Fruit fly (Drosophila melanogaster) whole organism, embryonic: Measurements from ENCODE around the gene SMC6.

Experiments
- CG12299 ChIP-seq: fragments of 200-800 bp; sonication (Bioruptor generic); optimal IDR thresholded peaks from 2 replicates; lab custom pipeline; 2018; ENCODE audit warnings: missing biosample characterization, mild to moderate bottlenecking, missing genetic modification characterization
- CG15514 ChIP-seq: fragments of 200-800 bp; sonication (Bioruptor generic); optimal IDR thresholded peaks from 3 replicates; lab custom pipeline; 2017; ENCODE audit warnings: missing biosample characterization, missing genetic modification characterization, mild to moderate bottlenecking, moderate library complexity, missing genetic modification reagents
- CG1603 ChIP-seq: fragments of 200-800 bp; sonication (Bioruptor generic); optimal IDR thresholded peaks from 2 replicates; lab custom pipeline; 2019; ENCODE audit warnings: missing biosample characterization, mild to moderate bottlenecking, missing genetic modification characterization, moderate library complexity
- CG17361 ChIP-seq: fragments of 200-800 bp; sonication (Bioruptor generic); IDR thresholded peaks from 3 replicates; pipeline ENCODE4 v1.3.6; 2022; ENCODE audit warnings: missing biosample characterization, missing genetic modification characterization
- CG18619 ChIP-seq: fragments of 200-800 bp; sonication (Bioruptor generic); optimal IDR thresholded peaks from 3 replicates; lab custom pipeline; 2017; ENCODE audit warnings: missing biosample characterization, mild to moderate bottlenecking, missing genetic modification characterization
- CG30431 ChIP-seq: fragments of 200-800 bp; sonication (Bioruptor generic); optimal IDR thresholded peaks from 2 replicates; lab custom pipeline; 2017; ENCODE audit warnings: missing biosample characterization, missing genetic modification characterization
- CG32772 ChIP-seq: fragments of 200-800 bp; sonication (Bioruptor generic); IDR thresholded peaks from 2 replicates; pipeline ENCODE4 v1.3.6; 2022; ENCODE audit warnings: missing biosample characterization, missing genetic modification characterization
- CG34376 ChIP-seq: fragments of 200-800 bp; sonication (Bioruptor generic); optimal IDR thresholded peaks from 2 replicates; lab custom pipeline; 2018; ENCODE audit warnings: missing biosample characterization, mild to moderate bottlenecking, missing genetic modification characterization
- CG4328 ChIP-seq: fragments of 200-800 bp; sonication (Bioruptor generic); optimal IDR thresholded peaks from 3 replicates; lab custom pipeline; 2017; ENCODE audit warnings: missing biosample characterization, missing genetic modification reagents, missing genetic modification characterization
- CG4730 ChIP-seq: fragments of 200-800 bp; sonication (Bioruptor generic); IDR thresholded peaks from 2 replicates; pipeline ENCODE4 v1.3.6; 2022; ENCODE audit warnings: missing biosample characterization, missing genetic modification characterization
- CG5180 ChIP-seq: fragments of 200-800 bp; sonication (Bioruptor generic); optimal IDR thresholded peaks from 3 replicates; lab custom pipeline; 2017; ENCODE audit warnings: missing biosample characterization, missing genetic modification characterization, mild to moderate bottlenecking, moderate library complexity, missing genetic modification reagents
- CG6765 ChIP-seq: fragments of 200-800 bp; sonication (Bioruptor generic); optimal IDR thresholded peaks from 3 replicates; lab custom pipeline; 2017; ENCODE audit warnings: missing biosample characterization, mild to moderate bottlenecking, missing genetic modification characterization
- CG7839 ChIP-seq: fragments of 200-800 bp; sonication (Bioruptor generic); optimal IDR thresholded peaks from 3 replicates; lab custom pipeline; 2018; ENCODE audit warnings: missing biosample characterization, mild to moderate bottlenecking, missing genetic modification characterization, moderate library complexity
- CG7963 ChIP-seq: fragments of 200-800 bp; sonication (Bioruptor generic); IDR thresholded peaks from 3 replicates; pipeline ENCODE4 v1.3.6; 2022; ENCODE audit warnings: missing biosample characterization, missing genetic modification characterization; ENCODE audit not compliant: partially characterized antibody
- CG8388 ChIP-seq: fragments of 200-800 bp; sonication (Bioruptor generic); optimal IDR thresholded peaks from 2 replicates; lab custom pipeline; 2019; ENCODE audit warnings: missing biosample characterization, mild to moderate bottlenecking, missing genetic modification characterization, moderate library complexity
- CG8765 ChIP-seq: fragments of 200-800 bp; sonication (Bioruptor generic); IDR thresholded peaks from 2 replicates; pipeline ENCODE4 v1.3.6; 2022; ENCODE audit warnings: missing biosample characterization, missing genetic modification characterization
- CkIIα-i1 ChIP-seq: fragments of 200-800 bp; sonication (Bioruptor generic); IDR thresholded peaks from 2 replicates; pipeline ENCODE4 v1.3.6; 2022; ENCODE audit warnings: missing biosample characterization, missing genetic modification characterization
- Dfd ChIP-seq, 2 experiments: fragments of >200 bp; optimal IDR thresholded peaks; 2 replicates each; lab custom pipeline; 2017; ENCODE audit warnings: missing biosample characterization in 2 of 2, missing genetic modification characterization in 2 of 2
- Ets97D ChIP-seq: fragments of 200-800 bp; sonication (Bioruptor generic); optimal IDR thresholded peaks from 3 replicates; lab custom pipeline; 2016; ENCODE audit warnings: missing biosample characterization, missing genetic modification characterization
- Hr3 ChIP-seq: fragments of 200-800 bp; sonication (Bioruptor generic); optimal IDR thresholded peaks from 3 replicates; lab custom pipeline; 2016; ENCODE audit warnings: missing biosample characterization, missing genetic modification characterization
- Hsf ChIP-seq: fragments of 200-800 bp; sonication (Bioruptor generic); optimal IDR thresholded peaks from 3 replicates; lab custom pipeline; 2016; ENCODE audit warnings: missing biosample characterization, missing genetic modification characterization
- MTF-1 ChIP-seq: fragments of 200-800 bp; sonication (Bioruptor generic); optimal IDR thresholded peaks from 2 replicates; lab custom pipeline; 2018; ENCODE audit warnings: missing biosample characterization, mild to moderate bottlenecking, missing genetic modification characterization, borderline replicate concordance
- NK7.1 ChIP-seq: fragments of 200-800 bp; sonication (Bioruptor generic); optimal IDR thresholded peaks from 3 replicates; lab custom pipeline; 2016; ENCODE audit warnings: missing biosample characterization, missing genetic modification characterization
- Nf-YB ChIP-seq: fragments of 200-800 bp; sonication (Bioruptor generic); optimal IDR thresholded peaks from 3 replicates; lab custom pipeline; 2019; ENCODE audit warnings: missing biosample characterization, mild to moderate bottlenecking, missing genetic modification characterization, moderate library complexity
- NfI ChIP-seq: fragments of 200-800 bp; sonication (Bioruptor generic); optimal IDR thresholded peaks from 3 replicates; lab custom pipeline; 2018; ENCODE audit warnings: missing biosample characterization, mild to moderate bottlenecking, missing genetic modification characterization, moderate library complexity
- Poxn ChIP-seq: fragments of 200-800 bp; sonication (Bioruptor generic); IDR thresholded peaks from 2 replicates; pipeline ENCODE4 v1.3.6; 2022; ENCODE audit warnings: missing biosample characterization, missing genetic modification characterization
- Stat92E ChIP-seq, 3 experiments: fragments of >200 bp in 2 of 3; fragments of 200-800 bp in 1 of 3; sonication (Bioruptor generic) in 1 of 3; optimal IDR thresholded peaks; 2 replicates each; lab custom pipeline; 2017 to 2019; ENCODE audit warnings: missing biosample characterization in 3 of 3, missing genetic modification characterization in 3 of 3, mild to moderate bottlenecking in 1 of 3, moderate library complexity in 1 of 3
- az2 ChIP-seq: fragments of 200-800 bp; sonication (Bioruptor generic); optimal IDR thresholded peaks from 3 replicates; lab custom pipeline; 2016; ENCODE audit warnings: missing biosample characterization, missing genetic modification characterization
- chif ChIP-seq, 2 experiments: fragments of 200-800 bp; sonication (Bioruptor generic); optimal IDR thresholded peaks; 3 replicates each; lab custom pipeline; 2016; ENCODE audit warnings: missing biosample characterization in 2 of 2, missing genetic modification characterization in 2 of 2
- corto ChIP-seq: fragments of 200-800 bp; sonication (Bioruptor generic); optimal IDR thresholded peaks from 2 replicates; lab custom pipeline; 2016; ENCODE audit warnings: missing biosample characterization, mild to moderate bottlenecking, missing genetic modification characterization, moderate library complexity
- croc ChIP-seq: fragments of 200-800 bp; sonication (Bioruptor generic); conservative IDR thresholded peaks from 3 replicates; pipeline ENCODE4 v1.3.6; 2022; ENCODE audit warnings: missing biosample characterization, missing genetic modification characterization
- danr ChIP-seq: fragments of 200-800 bp; sonication (Bioruptor generic); IDR thresholded peaks from 2 replicates; pipeline ENCODE4 v1.3.6; 2022; ENCODE audit warnings: missing biosample characterization, missing genetic modification characterization
- eve ChIP-seq, 2 experiments: fragments of >200 bp; optimal IDR thresholded peaks; 2 replicates each; lab custom pipeline; 2017; ENCODE audit warnings: missing biosample characterization in 2 of 2, missing genetic modification characterization in 2 of 2
- fu2 ChIP-seq: fragments of 200-800 bp; sonication (Bioruptor generic); optimal IDR thresholded peaks from 2 replicates; lab custom pipeline; 2016; ENCODE audit warnings: missing biosample characterization, missing genetic modification characterization
- gro ChIP-seq: fragments of 200-800 bp; sonication (Bioruptor generic); optimal IDR thresholded peaks from 2 replicates; lab custom pipeline; 2016; ENCODE audit warnings: missing biosample characterization, missing genetic modification characterization
- her ChIP-seq: fragments of 200-800 bp; sonication (Bioruptor generic); optimal IDR thresholded peaks from 2 replicates; lab custom pipeline; 2016; ENCODE audit warnings: missing biosample characterization, missing genetic modification characterization
- jing ChIP-seq: fragments of 200-800 bp; sonication (Bioruptor generic); optimal IDR thresholded peaks from 2 replicates; lab custom pipeline; 2018; ENCODE audit warnings: missing biosample characterization, mild to moderate bottlenecking, missing genetic modification characterization
- lola ChIP-seq, 3 experiments: fragments of >200 bp in 2 of 3; fragments of 200-800 bp in 1 of 3; sonication (Bioruptor generic) in 1 of 3; optimal IDR thresholded peaks; 2 replicates each; lab custom pipeline; 2017 to 2019; ENCODE audit warnings: missing biosample characterization in 3 of 3, missing genetic modification characterization in 3 of 3, mild to moderate bottlenecking in 1 of 3, moderate library complexity in 1 of 3
- lov ChIP-seq, 2 experiments: fragments of 200-800 bp in 1 of 2; fragments of >200 bp in 1 of 2; sonication (Bioruptor generic) in 1 of 2; IDR thresholded peaks in 1 of 2; optimal IDR thresholded peaks in 1 of 2; 2 replicates in 1 of 2; 3 replicates in 1 of 2; pipeline versions ENCODE4 v1.3.6 to Lab custom; 2017 to 2022; ENCODE audit warnings: missing biosample characterization in 1 of 2, missing genetic modification characterization in 1 of 2
- nerfin-1 ChIP-seq: fragments of 200-800 bp; sonication (Bioruptor generic); optimal IDR thresholded peaks from 3 replicates; lab custom pipeline; 2019; ENCODE audit warnings: missing biosample characterization, mild to moderate bottlenecking, missing genetic modification characterization, moderate library complexity
- nom ChIP-seq: fragments of 200-800 bp; sonication (Bioruptor generic); optimal IDR thresholded peaks from 2 replicates; lab custom pipeline; 2017; ENCODE audit warnings: missing biosample characterization, missing genetic modification characterization, mild to moderate bottlenecking, moderate library complexity, missing genetic modification reagents
- oc ChIP-seq: fragments of 200-800 bp; sonication (Bioruptor generic); optimal IDR thresholded peaks from 2 replicates; lab custom pipeline; 2018; ENCODE audit warnings: missing biosample characterization, mild to moderate bottlenecking, missing genetic modification characterization, moderate library complexity
- odd ChIP-seq: fragments of 200-800 bp; sonication (Bioruptor generic); optimal IDR thresholded peaks from 2 replicates; lab custom pipeline; 2017; ENCODE audit warnings: missing biosample characterization, mild to moderate bottlenecking, missing genetic modification characterization
- row ChIP-seq: fragments of 200-800 bp; sonication (Bioruptor generic); IDR thresholded peaks from 3 replicates; pipeline ENCODE4 v1.3.6; 2022; ENCODE audit warnings: missing biosample characterization, missing genetic modification characterization
- scrt ChIP-seq: fragments of 200-800 bp; sonication (Bioruptor generic); optimal IDR thresholded peaks from 2 replicates; lab custom pipeline; 2018; ENCODE audit warnings: missing biosample characterization, mild to moderate bottlenecking, missing genetic modification characterization, moderate library complexity
- sna ChIP-seq: fragments of 200-800 bp; sonication (Bioruptor generic); IDR thresholded peaks from 2 replicates; pipeline ENCODE4 v1.3.6; 2022; ENCODE audit warnings: missing biosample characterization, missing genetic modification characterization; ENCODE audit not compliant: partially characterized antibody
- sob ChIP-seq: fragments of 200-800 bp; sonication (Bioruptor generic); IDR thresholded peaks from 2 replicates; pipeline ENCODE4 v1.3.6; 2022; ENCODE audit warnings: missing biosample characterization, missing genetic modification characterization
- sug ChIP-seq: fragments of 200-800 bp; optimal IDR thresholded peaks from 2 replicates; lab custom pipeline; 2019; ENCODE audit warnings: missing biosample characterization, mild to moderate bottlenecking, missing genetic modification characterization, moderate library complexity

Gene SMC6

dm6 chr3R:24141013-24141592 is 52.1 kb downstream of the SMC6 start, which contains the start of gene Kal1 (continued):
- no peak for TF ChIP-seq lov (optimal IDR thresholded peaks at IDR 0.05; lab: Kevin White, UChicago)
- TF ChIP-seq lov (GFP tag; IDR thresholded peaks at IDR 0.05; lab: Robert Waterston, UW), result peak; percentile 90
- TF ChIP-seq CkIIα-i1 (GFP tag; lab: Robert Waterston, UW), result no peak
- TF ChIP-seq CG5180 (GFP tag; lab: Kevin White, UChicago), result peak; percentile 85
- peak; percentile 94 for TF ChIP-seq corto (GFP tag; lab: Kevin White, UChicago)
- TF ChIP-seq row (GFP tag; lab: Robert Waterston, UW), result peak; percentile 97
- peak; percentile 89 for TF ChIP-seq az2 (GFP tag; lab: Kevin White, UChicago)
- peak; percentile 96 for TF ChIP-seq oc
- TF ChIP-seq CG32772 (GFP tag; lab: Robert Waterston, UW), result peak; percentile 93
- TF ChIP-seq Hsf (GFP tag; lab: Kevin White, UChicago), result peak; percentile 26
- no peak for TF ChIP-seq Ets97D (GFP tag; lab: Kevin White, UChicago)
- TF ChIP-seq CG4328 (GFP tag; lab: Kevin White, UChicago), result peak; percentile 80
- peak; percentile 88 for TF ChIP-seq CG1603 (tag; lab: Kevin White, UChicago)
- peak; percentile 78 for TF ChIP-seq MTF-1 (GFP tag; lab: Kevin White, UChicago)
- no peak for TF ChIP-seq CG7963
- peak; percentile 82 for TF ChIP-seq jing (GFP tag; lab: Kevin White, UChicago)
- TF ChIP-seq scrt (GFP tag; lab: Kevin White, UChicago), result peak; percentile 82
- TF ChIP-seq sob, result peak; percentile 90
- peak; percentile 6 for TF ChIP-seq CG34376
- TF ChIP-seq Poxn (GFP tag; lab: Robert Waterston, UW), result no peak
- TF ChIP-seq CG15514 (GFP tag; lab: Kevin White, UChicago), result peak; percentile 77
- TF ChIP-seq CG17361 (GFP tag; lab: Robert Waterston, UW), result peak; percentile 90
- peak; percentile 95 for TF ChIP-seq CG8388 (GFP tag; lab: Kevin White, UChicago)
- peak; percentile 94 for TF ChIP-seq odd (GFP tag; lab: Kevin White, UChicago)
- peak in 1 of 3 experiments; percentile 90 for TF ChIP-seq Stat92E (GFP tag; optimal IDR thresholded peaks at IDR 0.05; lab: Kevin White, UChicago)
- peak; percentile 87 for TF ChIP-seq Hr3 (GFP tag; lab: Kevin White, UChicago)
- peak; percentile 89 for TF ChIP-seq CG12299 (tag; lab: Kevin White, UChicago)
- peak; percentile 82 for TF ChIP-seq Nf-YB (GFP tag; lab: Kevin White, UChicago)
- peak in 1 of 3 experiments; percentile 90 for TF ChIP-seq lola (GFP tag; optimal IDR thresholded peaks at IDR 0.05; lab: Kevin White, UChicago)
- peak; percentile 84 for TF ChIP-seq CG4730
- no peak for TF ChIP-seq gro (GFP tag; lab: Kevin White, UChicago)
- peak; percentile 94 for TF ChIP-seq CG7839 (tag; lab: Kevin White, UChicago)
- no peak for TF ChIP-seq her
- peak; percentile 74 for TF ChIP-seq CG6765
- 0 out of 2 replicates have a peak, but pooled peaks have one; percentile 34 for TF ChIP-seq CG8765 (GFP tag; lab: Robert Waterston, UW)
- no peak for TF ChIP-seq eve (GFP tag; optimal IDR thresholded peaks at IDR 0.05; lab: Kevin White, UChicago)
- TF ChIP-seq CG30431 (GFP tag; lab: Kevin White, UChicago), result peak; percentile 81
- peak; percentile 54 for TF ChIP-seq sug
- peak; percentile 83 for TF ChIP-seq NfI (GFP tag; lab: Kevin White, UChicago)
- peak; percentile 91 for TF ChIP-seq nerfin-1 (tag; lab: Kevin White, UChicago)
- TF ChIP-seq croc (GFP tag; lab: Robert Waterston, UW), result peak; percentile 90
- TF ChIP-seq sna (GFP tag; lab: Robert Waterston, UW), result peak; percentile 59; the same call in 1 of the 2 replicates
- TF ChIP-seq NK7.1 (GFP tag; lab: Kevin White, UChicago), result no peak
- TF ChIP-seq fu2 (GFP tag; lab: Kevin White, UChicago), result no peak
- peak; percentile 6 to 9 for TF ChIP-seq chif (GFP tag; optimal IDR thresholded peaks at IDR 0.05; lab: Kevin White, UChicago)
- TF ChIP-seq CG18619 (GFP tag; lab: Kevin White, UChicago), result peak; percentile 81
- TF ChIP-seq nom (GFP tag; lab: Kevin White, UChicago), result peak; percentile 97
- peak; percentile 84 for TF ChIP-seq danr (GFP tag; lab: Robert Waterston, UW)
- no peak for TF ChIP-seq Dfd (GFP tag; optimal IDR thresholded peaks at IDR 0.05; lab: Kevin White, UChicago)
